Worm (Caenorhabditis elegans) whole organism, early embryonic: ENCODE measurements around the gene T26E4.9.
"Not testable (repeated sequence)": the region's sequence is repeated elsewhere in the genome, so short reads cannot be mapped to it uniquely, and the experiment has no call there.

Experiments used
- B0310.2 ChIP-seq: sonication (generic microtip); optimal IDR thresholded peaks from 2 replicates; lab custom pipeline; 2016; ENCODE audit warnings: mild to moderate bottlenecking, missing genetic modification characterization, missing compliant biosample characterization
- F13C5.2 ChIP-seq: sonication (generic microtip); optimal IDR thresholded peaks from 2 replicates; lab custom pipeline; 2017; ENCODE audit warnings: mild to moderate bottlenecking, missing genetic modification characterization, inconsistent platforms, missing compliant biosample characterization
- aly-1 ChIP-seq: sonication (generic microtip); optimal IDR thresholded peaks from 2 replicates; lab custom pipeline; 2016; ENCODE audit warnings: missing genetic modification characterization, missing compliant biosample characterization
- ama-1 ChIP-seq: fragments of 150-350 bp; optimal IDR thresholded peaks from 2 replicates; lab custom pipeline; 2014
- ceh-13 ChIP-seq: fragments of 200-800 bp; sonication (Bioruptor generic); optimal IDR thresholded peaks from 2 replicates; lab custom pipeline; 2018; ENCODE audit warnings: mild to moderate bottlenecking, missing genetic modification characterization, missing compliant biosample characterization
- ceh-36 ChIP-seq: sonication (generic microtip); optimal IDR thresholded peaks from 2 replicates; lab custom pipeline; 2016; ENCODE audit warnings: missing genetic modification characterization, inconsistent platforms, missing compliant biosample characterization
- ets-7 ChIP-seq: sonication (generic microtip); optimal IDR thresholded peaks from 2 replicates; lab custom pipeline; 2016; ENCODE audit warnings: missing genotype, missing genetic modification characterization, missing compliant biosample characterization
- flt-1 ChIP-seq: fragments of 200-800 bp; sonication (Bioruptor generic); IDR thresholded peaks from 2 replicates; pipeline ENCODE4 v1.3.6; 2022; ENCODE audit warnings: missing genetic modification characterization, missing compliant biosample characterization
- hmbx-1 ChIP-seq: sonication (generic microtip); optimal IDR thresholded peaks from 2 replicates; lab custom pipeline; 2016; ENCODE audit warnings: mild to moderate bottlenecking, missing genetic modification characterization, missing compliant biosample characterization
- hmg-4 ChIP-seq: fragments of 200-800 bp; sonication (Bioruptor generic); optimal IDR thresholded peaks from 2 replicates; lab custom pipeline; 2018; ENCODE audit warnings: mild to moderate bottlenecking, missing genetic modification characterization, missing compliant biosample characterization
- hnd-1 ChIP-seq: sonication (generic microtip); optimal IDR thresholded peaks from 2 replicates; lab custom pipeline; 2016; ENCODE audit warnings: missing genetic modification characterization, missing compliant biosample characterization
- pes-1 ChIP-seq: fragments of 200-800 bp; sonication (Bioruptor generic); IDR thresholded peaks from 2 replicates; pipeline ENCODE4 v1.3.6; 2022; ENCODE audit warnings: missing genetic modification reagents, missing genetic modification characterization, missing compliant biosample characterization
- scrt-1 ChIP-seq: fragments of 200-800 bp; sonication (Bioruptor generic); IDR thresholded peaks from 2 replicates; pipeline ENCODE4 v1.3.6; 2022; ENCODE audit warnings: missing genetic modification characterization, missing compliant biosample characterization
- sea-1 ChIP-seq: fragments of 200-800 bp; sonication (Bioruptor generic); conservative IDR thresholded peaks from 2 replicates; pipeline ENCODE4 v1.3.6; 2022; ENCODE audit warnings: missing genetic modification characterization, missing compliant biosample characterization
- tbx-11 ChIP-seq: fragments of 200-800 bp; sonication (Bioruptor generic); IDR thresholded peaks from 2 replicates; pipeline ENCODE4 v1.3.6; 2022; ENCODE audit warnings: missing genetic modification characterization, missing compliant biosample characterization
- tbx-37 ChIP-seq: fragments of 200-800 bp; sonication (Bioruptor generic); conservative IDR thresholded peaks from 2 replicates; pipeline ENCODE4 v1.3.6; 2022; ENCODE audit warnings: missing genetic modification reagents, missing genetic modification characterization, missing compliant biosample characterization
- tra-4 ChIP-seq: sonication (generic microtip); optimal IDR thresholded peaks from 2 replicates; lab custom pipeline; 2017; ENCODE audit warnings: missing genetic modification characterization, missing compliant biosample characterization

T26E4.9 gene

ce11 chrV:15809543-15809942 lies 7.0 kb upstream of the T26E4.9 start, which contains the start of gene srsx-36:
TSS of gene srsx-36 (minus strand) at chrV:15809643.
- TF ChIP-seq ceh-36 (tag; lab: Kevin White, UChicago) (no peak), tbx-37 (GFP tag; lab: Robert Waterston, UW) (no peak), B0310.2 (tag; lab: Kevin White, UChicago) (no peak), sea-1 (GFP tag; lab: Robert Waterston, UW) (no peak), hmbx-1 (tag; lab: Kevin White, UChicago) (no peak), ets-7 (tag; lab: Kevin White, UChicago) (no peak), tbx-11 (GFP tag; lab: Robert Waterston, UW) (no peak), ama-1 (lab: Kevin White, UChicago) (no peak), ceh-13 (GFP tag; lab: Kevin White, UChicago) (no peak), tra-4 (tag; lab: Kevin White, UChicago) (no peak), pes-1 (no peak)

- not testable (repeated sequence) for TF ChIP-seq ama-1 (lab: Kevin White, UChicago); hnd-1; tbx-11 (GFP tag; lab: Robert Waterston, UW)
Measured at ce11 chrV:15807420-15807819, 4.9 kb upstream of the T26E4.9 start, which contains the start of gene srsx-38. TSS of gene srsx-38 (minus strand) at chrV:15807520.

- TF ChIP-seq tbx-11 (GFP tag; lab: Robert Waterston, UW); aly-1 (tag; lab: Kevin White, UChicago); hmbx-1 (tag; lab: Kevin White, UChicago): not testable (repeated sequence)
Measured at ce11 chrV:15803748-15804147, 1.2 kb upstream of the T26E4.9 start, which contains the start of gene T26E4.18. TSS of gene T26E4.18 (minus strand) at chrV:15803848.

ce11 chrV:15803079-15803478 lies 556 bp upstream of the T26E4.9 start, which contains the start of gene srd-27:
TSS of gene srd-27 (plus strand) at chrV:15803379.
- not testable (repeated sequence) for TF ChIP-seq ceh-13 (GFP tag; lab: Kevin White, UChicago); ama-1 (lab: Kevin White, UChicago); hmg-4 (GFP tag; lab: Kevin White, UChicago)

- no peak for TF ChIP-seq ama-1 (lab: Kevin White, UChicago)
- no peak for TF ChIP-seq F13C5.2
- TF ChIP-seq hmbx-1 (tag; lab: Kevin White, UChicago): no peak
- no peak for TF ChIP-seq ets-7 (tag; lab: Kevin White, UChicago)
- no peak for TF ChIP-seq hnd-1
- no peak for TF ChIP-seq B0310.2 (tag; lab: Kevin White, UChicago)
- TF ChIP-seq tbx-37 (GFP tag; lab: Robert Waterston, UW): no peak
- TF ChIP-seq aly-1 (tag; lab: Kevin White, UChicago): no peak
- TF ChIP-seq hmg-4 (GFP tag; lab: Kevin White, UChicago): no peak
- no peak for TF ChIP-seq tbx-11 (GFP tag; lab: Robert Waterston, UW)
Measured at ce11 chrV:15798108-15798507, 4.4 kb downstream of the T26E4.9 start, which contains the start of gene T26E4.10. TSS of gene T26E4.10 (minus strand) at chrV:15798208.

- TF ChIP-seq hnd-1 (no peak), pes-1 (no peak)
Measured at ce11 chrV:15796087-15796486, 6.4 kb downstream of the T26E4.9 start, which contains the start of gene nhr-223. TSS of gene nhr-223 (plus strand) at chrV:15796387.

ce11 chrV:15793270-15793669 lies 9.3 kb downstream of the T26E4.9 start, which contains the start of gene T26E4.7:
TSS of gene T26E4.7 (plus strand) at chrV:15793570.
- TF ChIP-seq hmg-4 (GFP tag; lab: Kevin White, UChicago): no peak
- TF ChIP-seq hnd-1: no peak
- TF ChIP-seq tra-4 (tag; lab: Kevin White, UChicago): no peak
- TF ChIP-seq aly-1 (tag; lab: Kevin White, UChicago): no peak
- TF ChIP-seq sea-1 (GFP tag; lab: Robert Waterston, UW): no peak
- no peak for TF ChIP-seq hmbx-1 (tag; lab: Kevin White, UChicago)
- TF ChIP-seq tbx-37 (GFP tag; lab: Robert Waterston, UW): no peak
- TF ChIP-seq scrt-1 (GFP tag; lab: Robert Waterston, UW): no peak
- TF ChIP-seq ceh-36 (tag; lab: Kevin White, UChicago): no peak
- no peak for TF ChIP-seq F13C5.2
- TF ChIP-seq B0310.2 (tag; lab: Kevin White, UChicago): no peak
- TF ChIP-seq ceh-13 (GFP tag; lab: Kevin White, UChicago): no peak
- TF ChIP-seq tbx-11 (GFP tag; lab: Robert Waterston, UW): no peak
- TF ChIP-seq flt-1 (GFP tag; lab: Robert Waterston, UW): no peak
- no peak for TF ChIP-seq pes-1
- TF ChIP-seq ets-7 (tag; lab: Kevin White, UChicago): no peak
- TF ChIP-seq ama-1 (lab: Kevin White, UChicago): no peak

ce11 chrV:15792409-15792808 lies 10.1 kb downstream of the T26E4.9 start, which contains the start of gene T26E4.4:
TSS of gene T26E4.4 (minus strand) at chrV:15792509.
- no peak for TF ChIP-seq aly-1 (tag; lab: Kevin White, UChicago)
- no peak for TF ChIP-seq tbx-11 (GFP tag; lab: Robert Waterston, UW)
- TF ChIP-seq pes-1: no peak
- TF ChIP-seq tbx-37 (GFP tag; lab: Robert Waterston, UW): no peak
- TF ChIP-seq ceh-36 (tag; lab: Kevin White, UChicago): no peak
- TF ChIP-seq ama-1 (lab: Kevin White, UChicago): no peak
- no peak for TF ChIP-seq F13C5.2
- TF ChIP-seq hnd-1: no peak
- TF ChIP-seq ets-7 (tag; lab: Kevin White, UChicago): no peak
- no peak for TF ChIP-seq hmg-4 (GFP tag; lab: Kevin White, UChicago)
- no peak for TF ChIP-seq scrt-1 (GFP tag; lab: Robert Waterston, UW)
